Worm (Caenorhabditis elegans): ENCODE data around the gene T21D12.7.

T21D12.7 gene

DNA sequence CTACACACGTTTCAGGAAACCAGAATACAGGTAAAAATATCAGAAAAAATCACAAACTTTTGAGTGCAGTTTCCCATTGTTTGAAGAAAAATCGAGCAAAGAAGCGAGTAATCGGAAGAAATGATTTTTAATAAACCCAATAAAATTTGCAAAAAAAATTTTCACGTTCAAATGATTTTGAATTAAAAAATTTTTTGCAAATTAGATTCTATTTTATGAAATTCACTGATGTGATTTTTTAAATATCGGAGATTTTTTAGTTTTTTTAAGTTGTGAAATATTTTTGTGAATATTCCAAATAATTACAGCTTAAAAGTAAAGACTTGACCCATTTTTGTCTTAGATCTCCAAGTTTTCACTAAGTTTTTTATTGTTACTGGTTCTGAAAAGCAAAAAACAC, 6.9 kb upstream of the T21D12.7 start, which contains the start of gene pnp-1:
Gene pnp-1 (minus strand): TSS at position 101 of the 400 bp plus-strand sequence.
- TF ChIP-seq php-3 (GFP tag; IDR thresholded peaks at IDR 0.05) (no peak), attf-4 (tag; optimal IDR thresholded peaks at IDR 0.05) (no peak), ceh-20 (GFP tag; IDR thresholded peaks at IDR 0.05) (no peak), egl-27 (tag; optimal IDR thresholded peaks at IDR 0.05) (no peak), spr-3 (GFP tag; optimal IDR thresholded peaks at IDR 0.05) (no peak), T26A8.4 (GFP tag; IDR thresholded peaks at IDR 0.05) (no peak), pha-4 (GFP tag; IDR thresholded peaks at IDR 0.05) (no peak), pha-4 (tag; optimal IDR thresholded peaks at IDR 0.05) (no peak), mes-2 (tag; optimal IDR thresholded peaks at IDR 0.05; ENCODE audit: poor library complexity, severe bottlenecking) (no peak), hif-1 (tag; optimal IDR thresholded peaks at IDR 0.05) (no peak), ztf-11 (tag; optimal IDR thresholded peaks at IDR 0.05) (no peak), mxl-2 (GFP tag; conservative IDR thresholded peaks at IDR 0.05) (no peak), aha-1 (tag) (no peak), ceh-28 (tag; optimal IDR thresholded peaks at IDR 0.05) (no peak), ZK337.2 (GFP tag; IDR thresholded peaks at IDR 0.05) (no peak)

DNA sequence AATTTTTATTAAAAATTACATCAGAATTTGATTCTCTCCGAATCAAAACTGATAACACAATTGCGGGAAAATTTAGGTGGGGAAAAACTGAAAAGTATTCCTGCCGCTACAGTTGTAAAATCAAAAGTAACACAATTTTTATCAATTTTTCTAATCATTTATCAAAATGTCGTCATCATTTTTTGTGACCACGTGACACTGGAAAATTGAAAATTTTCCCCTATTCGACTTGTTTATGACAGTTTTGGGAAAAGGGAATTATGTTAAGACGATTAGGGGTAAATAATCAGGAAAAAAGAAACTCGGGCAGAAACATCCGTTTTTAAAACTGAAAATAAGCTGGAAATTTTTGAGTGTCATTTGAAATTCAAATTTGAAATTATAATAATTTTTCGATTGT, 5.6 kb upstream of the T21D12.7 start:
- TF ChIP-seq fkh-10 (GFP tag; optimal IDR thresholded peaks at IDR 0.05), result no peak
- no peak for TF ChIP-seq ztf-11 (tag; optimal IDR thresholded peaks at IDR 0.05)
- TF ChIP-seq pqm-1 (tag; optimal IDR thresholded peaks at IDR 0.05), result peak; percentile 57
- no peak for TF ChIP-seq lin-29 (GFP tag; IDR thresholded peaks at IDR 0.05)
- no peak for TF ChIP-seq hmg-1.1 (GFP tag; IDR thresholded peaks at IDR 0.05)
- TF ChIP-seq nhr-10 (tag; optimal IDR thresholded peaks at IDR 0.05), result no peak
- no peak for TF ChIP-seq vab-7 (GFP tag; IDR thresholded peaks at IDR 0.05)
- TF ChIP-seq cey-2 (tag; optimal IDR thresholded peaks at IDR 0.05; ENCODE audit: borderline replicate concordance, insufficient read depth), result peak; percentile 24
- TF ChIP-seq dve-1 (tag; optimal IDR thresholded peaks at IDR 0.05; ENCODE audit: insufficient read depth), result peak; percentile 90
- peak; percentile 66 for TF ChIP-seq hlh-30 (tag; optimal IDR thresholded peaks at IDR 0.05; ENCODE audit: insufficient read depth)
- no peak for TF ChIP-seq D1046.2 (GFP tag; IDR thresholded peaks at IDR 0.05)
- TF ChIP-seq rbr-2 (tag; optimal IDR thresholded peaks at IDR 0.05), result no peak
- TF ChIP-seq hif-1 (tag; optimal IDR thresholded peaks at IDR 0.05), result no peak
- peak; percentile 80 for TF ChIP-seq nhr-28 (tag; optimal IDR thresholded peaks at IDR 0.05)
- no peak for TF ChIP-seq zip-11 (GFP tag; IDR thresholded peaks at IDR 0.05)
- peak; percentile 63; the same call in 1 of the 2 replicates for TF ChIP-seq tra-1 (GFP tag; IDR thresholded peaks at IDR 0.05)
- no peak for TF ChIP-seq nhr-41 (GFP tag; IDR thresholded peaks at IDR 0.05)
- TF ChIP-seq mdt-29 (GFP tag; IDR thresholded peaks at IDR 0.05), result peak; percentile 32; the same call in 1 of the 2 replicates
- TF ChIP-seq Y5F2A.4 (GFP tag; optimal IDR thresholded peaks at IDR 0.05), result no peak
- no peak for TF ChIP-seq ceh-32 (tag; optimal IDR thresholded peaks at IDR 0.05; ENCODE audit: poor library complexity)
- peak; percentile 83 for TF ChIP-seq hlh-11 (tag; optimal IDR thresholded peaks at IDR 0.05)
- TF ChIP-seq dmd-6 (GFP tag; IDR thresholded peaks at IDR 0.05), result peak; percentile 92
- TF ChIP-seq tag-97 (GFP tag; IDR thresholded peaks at IDR 0.05), result no peak
- TF ChIP-seq aha-1 (tag), result no peak
- TF ChIP-seq nhr-237 (tag; optimal IDR thresholded peaks at IDR 0.05), result no peak
- peak in 1 of 2 experiments; percentile 65 for TF ChIP-seq daf-16 (GFP tag; optimal IDR thresholded peaks at IDR 0.05)
- TF ChIP-seq daf-16 (tag; optimal IDR thresholded peaks at IDR 0.05), result peak; percentile 99
- TF ChIP-seq mxl-2 (GFP tag; conservative IDR thresholded peaks at IDR 0.05), result no peak
- TF ChIP-seq set-16 (GFP tag; IDR thresholded peaks at IDR 0.05), result no peak
- no peak for TF ChIP-seq ctbp-1 (GFP tag; IDR thresholded peaks at IDR 0.05)
- no peak for TF ChIP-seq unc-130 (GFP tag; optimal IDR thresholded peaks at IDR 0.05)
- peak in 1 of 2 experiments; percentile 43 for TF ChIP-seq mdl-1 (tag; optimal IDR thresholded peaks at IDR 0.05)
- TF ChIP-seq lsy-2 (tag; optimal IDR thresholded peaks at IDR 0.05), result peak in 1 of 2 experiments; percentile 9
- TF ChIP-seq lin-39 (tag; optimal IDR thresholded peaks at IDR 0.05), result no peak
- TF ChIP-seq Y48G9A.11 (GFP tag; IDR thresholded peaks at IDR 0.05), result no peak
- TF ChIP-seq daf-19 (GFP tag; conservative IDR thresholded peaks at IDR 0.05), result no peak
- TF ChIP-seq ceh-20 (GFP tag; IDR thresholded peaks at IDR 0.05), result no peak
- TF ChIP-seq aly-2 (tag; optimal IDR thresholded peaks at IDR 0.05), result no peak
- no peak for TF ChIP-seq duxl-1 (tag; optimal IDR thresholded peaks at IDR 0.05; ENCODE audit: poor library complexity)
- TF ChIP-seq nhr-77 (tag; optimal IDR thresholded peaks at IDR 0.05), result peak; percentile 80

Data from whole organism, L4 larva.